Worm (Caenorhabditis elegans) whole organism, L3 larva: ENCODE measurements around the gene B0454.8.

Source experiments
- eor-1 ChIP-seq, 2 experiments: fragments of 150-350 bp; optimal IDR thresholded peaks; 2 replicates each; lab custom pipeline; 2014 to 2018; ENCODE audit warnings: missing biosample characterization in 2 of 2, missing genetic modification characterization in 2 of 2
- nhr-11 ChIP-seq: fragments of 150-350 bp; optimal IDR thresholded peaks from 2 replicates; lab custom pipeline; 2014; ENCODE audit warnings: missing biosample characterization, missing genetic modification characterization
- nhr-76 ChIP-seq: fragments of 150-350 bp; sonication (generic microtip); optimal IDR thresholded peaks from 5 replicates; lab custom pipeline; 2014; ENCODE audit warnings: missing biosample characterization, missing genetic modification characterization
- snpc-4 ChIP-seq: fragments of 150-350 bp; optimal IDR thresholded peaks from 2 replicates; lab custom pipeline; 2014; ENCODE audit warnings: missing biosample characterization, missing genetic modification characterization
- unc-62 ChIP-seq: fragments of 150-350 bp; sonication (generic microtip); optimal IDR thresholded peaks from 4 replicates; lab custom pipeline; 2014; ENCODE audit warnings: missing biosample characterization, missing genetic modification reagents, missing genetic modification characterization

- TF ChIP-seq unc-62 (GFP tag; lab: Kevin White, UChicago): no peak
- no peak for TF ChIP-seq eor-1 (tag; optimal IDR thresholded peaks at IDR 0.05; lab: Kevin White, UChicago)
- TF ChIP-seq nhr-11 (tag; lab: Kevin White, UChicago): no peak
- TF ChIP-seq snpc-4 (tag; lab: Kevin White, UChicago): no peak
- TF ChIP-seq nhr-76 (tag; lab: Kevin White, UChicago): no peak
Observed at ce11 chrII:3012133-3012532, 31.1 kb downstream of the B0454.8 start, which contains the start of gene C41H7.9.
